Worm (Caenorhabditis elegans): ENCODE results near the gene C03A7.2.
A peak's percentile ranks its signal among the peaks of the same experiment; 100 is the strongest.

The C03A7.2 gene

DNA sequence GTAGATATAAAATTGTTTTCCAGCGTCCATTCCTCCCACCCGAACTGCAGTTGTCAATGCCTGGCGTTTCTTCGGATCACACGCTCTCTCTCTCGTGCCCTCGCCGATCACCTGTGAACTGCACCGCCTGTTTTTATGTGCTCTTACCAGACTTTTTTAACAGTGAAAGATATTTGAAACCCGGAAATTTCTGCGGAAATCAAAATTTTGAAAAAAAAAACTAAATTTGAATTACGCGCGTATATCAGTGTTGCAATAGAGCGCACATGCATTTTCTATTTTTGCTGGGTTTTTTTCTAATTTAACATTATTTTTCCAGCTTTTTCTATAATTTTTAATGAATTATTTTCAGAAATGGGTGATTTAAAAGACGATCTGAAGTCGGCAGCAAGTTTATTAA is 22.4 kb downstream of the C03A7.2 start, which contains the start of gene ttc-37 (continued):
- TF ChIP-seq jun-1 (tag; optimal IDR thresholded peaks at IDR 0.05) (peak; percentile 19), lir-3 (tag; optimal IDR thresholded peaks at IDR 0.05; ENCODE audit: poor library complexity) (no peak), lsy-2 (tag; optimal IDR thresholded peaks at IDR 0.05) (peak; percentile 74 to 77), fkh-8 (tag; optimal IDR thresholded peaks at IDR 0.05) (no peak), sup-37 (GFP tag; optimal IDR thresholded peaks at IDR 0.05) (no peak), nhr-19 (GFP tag; conservative IDR thresholded peaks at IDR 0.05) (peak; percentile 73), lin-15B (tag; optimal IDR thresholded peaks at IDR 0.05) (peak; percentile 49), pax-3 (tag; optimal IDR thresholded peaks at IDR 0.05) (no peak), lin-14 (GFP tag; optimal IDR thresholded peaks at IDR 0.05) (no peak), C04F5.9 (tag; optimal IDR thresholded peaks at IDR 0.05) (no peak), grh-1 (GFP tag; IDR thresholded peaks at IDR 0.05) (no peak), ceh-82 (tag; optimal IDR thresholded peaks at IDR 0.05) (peak; percentile 31 to 65 (median 51)), elt-2 (tag; optimal IDR thresholded peaks at IDR 0.05) (no peak), zip-4 (GFP tag; optimal IDR thresholded peaks at IDR 0.05) (no peak), mep-1 (tag; optimal IDR thresholded peaks at IDR 0.05) (peak; percentile 70), rnt-1 (tag; optimal IDR thresholded peaks at IDR 0.05) (peak; percentile 66), skn-1 (tag; optimal IDR thresholded peaks at IDR 0.05) (peak; percentile 60), nhr-12 (tag; optimal IDR thresholded peaks at IDR 0.05) (no peak), lin-13 (GFP tag; optimal IDR thresholded peaks at IDR 0.05) (peak; percentile 38), snpc-4 (tag; optimal IDR thresholded peaks at IDR 0.05) (peak; percentile 39), unc-86 (tag; optimal IDR thresholded peaks at IDR 0.05) (peak; percentile 65), C34B4.2 (tag; optimal IDR thresholded peaks at IDR 0.05) (no peak), unc-130 (tag; optimal IDR thresholded peaks at IDR 0.05) (no peak), isw-1 (GFP tag; IDR thresholded peaks at IDR 0.05) (peak; percentile 13), ceh-90 (tag; optimal IDR thresholded peaks at IDR 0.05) (no peak), efl-1 (optimal IDR thresholded peaks at IDR 0.05) (peak; percentile 98 to 99), efl-1 (GFP tag; optimal IDR thresholded peaks at IDR 0.05 in 1 of 2) (peak; percentile 98 to 100), ceh-8 (GFP tag; optimal IDR thresholded peaks at IDR 0.05) (no peak), nhr-20 (tag; optimal IDR thresholded peaks at IDR 0.05) (peak; percentile 80), fkh-10 (GFP tag; optimal IDR thresholded peaks at IDR 0.05) (no peak), ztf-4 (tag; optimal IDR thresholded peaks at IDR 0.05) (no peak), C16A3.4 (tag; optimal IDR thresholded peaks at IDR 0.05) (peak; percentile 60), nhr-47 (tag; optimal IDR thresholded peaks at IDR 0.05) (peak; percentile 85), blmp-1 (tag; optimal IDR thresholded peaks at IDR 0.05) (peak; percentile 15), mdl-1 (tag; optimal IDR thresholded peaks at IDR 0.05) (no peak), nhr-237 (tag; optimal IDR thresholded peaks at IDR 0.05) (no peak), Y116A8C.19 (tag; optimal IDR thresholded peaks at IDR 0.05; ENCODE audit: borderline replicate concordance) (no peak), snu-23 (GFP tag; optimal IDR thresholded peaks at IDR 0.05) (peak; percentile 81), tlp-1 (tag; optimal IDR thresholded peaks at IDR 0.05) (no peak), ama-1 (optimal IDR thresholded peaks at IDR 0.05) (no peak), mef-2 (tag; optimal IDR thresholded peaks at IDR 0.05) (no peak), ceh-88 (GFP tag; IDR thresholded peaks at IDR 0.05) (no peak), sptf-1 (tag; optimal IDR thresholded peaks at IDR 0.05) (no peak), pqm-1 (tag; optimal IDR thresholded peaks at IDR 0.05) (no peak), nhr-76 (tag; optimal IDR thresholded peaks at IDR 0.05) (no peak)

DNA sequence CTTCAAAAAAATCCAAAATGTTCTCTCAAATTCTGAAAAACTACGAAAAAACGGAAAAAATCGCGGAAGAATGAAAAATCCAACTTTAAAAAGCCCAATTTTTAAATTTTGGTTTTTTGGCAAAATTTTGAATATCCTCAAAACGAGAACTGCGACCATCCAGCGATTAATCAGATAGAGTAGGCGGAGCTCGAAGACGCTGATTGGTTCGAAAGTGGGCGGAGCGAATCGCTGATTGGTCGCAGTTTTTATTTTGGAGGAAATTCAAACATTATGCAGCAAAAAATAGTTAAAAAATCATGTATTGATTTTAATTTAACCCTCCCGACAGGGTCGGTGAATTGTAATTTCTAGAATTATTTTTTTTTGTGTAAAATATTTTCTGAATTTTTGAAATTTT is 32.0 kb downstream of the C03A7.2 start:
- TF ChIP-seq nhr-90 (tag; optimal IDR thresholded peaks at IDR 0.05; ENCODE audit: poor library complexity) (no peak), ceh-88 (GFP tag; IDR thresholded peaks at IDR 0.05) (no peak), nhr-11 (tag; optimal IDR thresholded peaks at IDR 0.05) (no peak), tbx-2 (tag; optimal IDR thresholded peaks at IDR 0.05) (no peak), fkh-4 (tag; optimal IDR thresholded peaks at IDR 0.05; ENCODE audit: borderline replicate concordance) (no peak), nhr-85 (tag) (peak; percentile 27), efl-1 (optimal IDR thresholded peaks at IDR 0.05) (no peak), efl-1 (GFP tag; optimal IDR thresholded peaks at IDR 0.05 in 1 of 2) (peak in 1 of 2 experiments; percentile 16), Y116A8C.19 (tag; optimal IDR thresholded peaks at IDR 0.05; ENCODE audit: borderline replicate concordance) (no peak)

Data from whole organism, L1 larva.